Fruit fly (Drosophila melanogaster): ENCODE data around the gene Nup37.

dm6 chr3R:25260670-25261069 is 13.2 kb downstream of the Nup37 start:
- TF ChIP-seq CG14655 (GFP tag; optimal IDR thresholded peaks at IDR 0.05) = no peak
- TF ChIP-seq rn (GFP tag; IDR thresholded peaks at IDR 0.05) = no peak
- TF ChIP-seq gl (tag; optimal IDR thresholded peaks at IDR 0.05) = no peak
- no peak for TF ChIP-seq CG32121 (GFP tag; IDR thresholded peaks at IDR 0.05)
- no peak for TF ChIP-seq Pif1B (GFP tag; optimal IDR thresholded peaks at IDR 0.05)
- TF ChIP-seq CG17806 (tag; optimal IDR thresholded peaks at IDR 0.05) = no peak
- no peak for TF ChIP-seq EcR (GFP tag; optimal IDR thresholded peaks at IDR 0.05)
- TF ChIP-seq Pif1A (GFP tag; optimal IDR thresholded peaks at IDR 0.05) = no peak
- no peak for TF ChIP-seq CG9948 (tag; optimal IDR thresholded peaks at IDR 0.05)
- TF ChIP-seq fd96Ca (GFP tag; IDR thresholded peaks at IDR 0.05) = no peak
- TF ChIP-seq CG12605 (GFP tag; IDR thresholded peaks at IDR 0.05) = no peak
- no peak for TF ChIP-seq D1 (tag; optimal IDR thresholded peaks at IDR 0.05)
- no peak for TF ChIP-seq CG10348 (GFP tag; IDR thresholded peaks at IDR 0.05)

Data from whole organism, pupa.